Fruit fly (Drosophila melanogaster) whole organism: ENCODE data around the gene RpS5b.

Experiments used
- CG8478 ChIP-seq: fragments of >200 bp; optimal IDR thresholded peaks from 2 replicates; lab custom pipeline; 2018; ENCODE audit warnings: inconsistent platforms
- Dll ChIP-seq: fragments of >200 bp; optimal IDR thresholded peaks from 2 replicates; lab custom pipeline; 2017
- pan ChIP-seq: fragments of >200 bp; optimal IDR thresholded peaks from 2 replicates; lab custom pipeline; 2017
- psq ChIP-seq: fragments of >200 bp; optimal IDR thresholded peaks from 2 replicates; lab custom pipeline; 2017
- usp ChIP-seq: fragments of >200 bp; optimal IDR thresholded peaks from 2 replicates; lab custom pipeline; 2017; ENCODE audit warnings: missing biosample characterization, missing genetic modification characterization, mixed read lengths

DNA sequence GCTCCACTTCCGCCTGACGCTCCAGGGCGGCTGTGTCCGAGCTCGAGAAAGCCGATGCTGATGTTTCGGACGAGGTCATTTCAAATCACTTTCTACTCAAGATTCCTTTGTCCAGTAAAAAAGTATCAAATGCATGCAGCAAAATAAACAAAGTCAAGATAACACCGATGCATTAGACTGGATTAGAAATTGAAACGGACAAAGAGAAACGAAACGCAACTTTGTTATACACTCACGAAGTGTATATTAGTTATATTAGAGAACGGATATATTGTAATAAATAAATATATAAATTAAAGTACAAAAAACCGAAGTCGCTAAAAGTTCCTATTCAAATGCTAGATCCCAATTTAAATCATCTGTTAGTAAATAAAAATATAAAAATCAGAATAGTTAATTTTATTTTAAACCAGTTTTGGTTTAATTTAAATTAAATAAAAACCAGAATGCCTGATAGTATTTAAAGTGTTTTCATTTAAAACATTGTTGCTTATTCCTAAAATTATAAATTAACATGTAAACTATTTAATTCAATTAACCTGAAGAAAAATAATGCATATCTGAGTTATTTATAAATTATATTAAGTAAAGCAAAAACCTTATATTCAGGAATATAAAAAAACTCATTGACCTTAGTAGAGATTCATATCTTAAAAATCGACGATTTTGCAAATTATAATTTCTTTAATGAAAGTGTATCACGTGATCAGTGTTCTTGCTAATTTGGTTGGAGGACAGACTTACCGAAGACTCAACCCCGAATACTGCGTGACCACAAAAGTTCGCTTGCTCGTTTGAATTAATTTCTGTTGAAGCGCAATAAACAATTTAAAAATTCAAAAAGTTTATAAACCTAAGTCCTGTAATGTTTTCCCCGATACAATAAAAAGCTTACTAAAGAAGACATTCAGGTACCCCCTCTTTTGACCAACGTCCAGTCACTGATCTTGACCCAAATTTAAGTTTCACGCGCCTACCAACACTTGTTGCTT is 7.3 kb downstream of the RpS5b start, which contains the start of gene Dph2:
- TF ChIP-seq pan (lab: Kevin White, UChicago), result no peak
- TF ChIP-seq CG8478 (lab: Kevin White, UChicago), result no peak
- no peak for TF ChIP-seq Dll (lab: Kevin White, UChicago)
- no peak for TF ChIP-seq usp
- no peak for TF ChIP-seq psq (lab: Kevin White, UChicago)
